Fruit fly (Drosophila melanogaster) whole organism, embryonic: ENCODE results near the gene LIMK1.

Experiments used
- Aef1 ChIP-seq: fragments of 200-800 bp; sonication (Bioruptor generic); IDR thresholded peaks from 3 replicates; pipeline ENCODE4 v1.3.6; 2022; ENCODE audit warnings: missing biosample characterization, missing genetic modification characterization
- CG11695 ChIP-seq: fragments of 200-800 bp; sonication (Bioruptor generic); IDR thresholded peaks from 3 replicates; pipeline ENCODE4 v1.3.6; 2022; ENCODE audit warnings: missing biosample characterization, missing genetic modification characterization
- CG12942 ChIP-seq: fragments of 200-800 bp; sonication (Bioruptor generic); optimal IDR thresholded peaks from 3 replicates; lab custom pipeline; 2016; ENCODE audit warnings: missing biosample characterization, missing genetic modification characterization
- CG13424 ChIP-seq: fragments of 200-800 bp; sonication (Bioruptor generic); optimal IDR thresholded peaks from 2 replicates; lab custom pipeline; 2019; ENCODE audit warnings: missing biosample characterization, mild to moderate bottlenecking, missing genetic modification characterization, moderate library complexity
- CG13775 ChIP-seq: fragments of 200-800 bp; sonication (Bioruptor generic); optimal IDR thresholded peaks from 3 replicates; lab custom pipeline; 2017; ENCODE audit warnings: missing biosample characterization, mild to moderate bottlenecking, missing genetic modification characterization
- CG1602 ChIP-seq: fragments of 200-800 bp; sonication (Bioruptor generic); optimal IDR thresholded peaks from 3 replicates; lab custom pipeline; 2016; ENCODE audit warnings: missing biosample characterization, missing genetic modification characterization
- CG16813 ChIP-seq: fragments of 200-800 bp; sonication (Bioruptor generic); IDR thresholded peaks from 3 replicates; pipeline ENCODE4 v1.3.6; 2022; ENCODE audit warnings: missing biosample characterization, missing genetic modification characterization; ENCODE audit not compliant: partially characterized antibody
- CG17568 ChIP-seq: fragments of 200-800 bp; sonication (Bioruptor generic); optimal IDR thresholded peaks from 2 replicates; lab custom pipeline; 2018; ENCODE audit warnings: missing biosample characterization, mild to moderate bottlenecking, missing genetic modification characterization, moderate library complexity
- CG17912 ChIP-seq: fragments of 200-800 bp; sonication (Bioruptor generic); optimal IDR thresholded peaks from 2 replicates; lab custom pipeline; 2018; ENCODE audit warnings: missing biosample characterization, mild to moderate bottlenecking, missing genetic modification characterization
- CG18619 ChIP-seq: fragments of 200-800 bp; sonication (Bioruptor generic); optimal IDR thresholded peaks from 3 replicates; lab custom pipeline; 2017; ENCODE audit warnings: missing biosample characterization, mild to moderate bottlenecking, missing genetic modification characterization
- CG2889 ChIP-seq: fragments of 200-800 bp; sonication (Bioruptor generic); IDR thresholded peaks from 3 replicates; pipeline ENCODE4 v1.3.6; 2022; ENCODE audit warnings: missing biosample characterization, missing genetic modification characterization
- CG31388 ChIP-seq: fragments of 200-800 bp; sonication (Bioruptor generic); optimal IDR thresholded peaks from 2 replicates; lab custom pipeline; 2016; ENCODE audit warnings: missing biosample characterization, missing genetic modification characterization
- CG32532 ChIP-seq: fragments of 200-800 bp; sonication (Bioruptor generic); IDR thresholded peaks from 2 replicates; pipeline ENCODE4 v1.3.6; 2022; ENCODE audit warnings: missing biosample characterization, missing genetic modification characterization
- CG32767 ChIP-seq: fragments of 200-800 bp; sonication (Bioruptor generic); IDR thresholded peaks from 2 replicates; pipeline ENCODE4 v1.3.6; 2022; ENCODE audit warnings: missing biosample characterization, missing genetic modification characterization
- CG34422 ChIP-seq: fragments of 200-800 bp; sonication (Bioruptor generic); IDR thresholded peaks from 3 replicates; pipeline ENCODE4 v1.3.6; 2022; ENCODE audit warnings: missing biosample characterization, missing genetic modification characterization
- CG3847 ChIP-seq: fragments of 200-800 bp; sonication (Bioruptor generic); IDR thresholded peaks from 2 replicates; pipeline ENCODE4 v1.3.6; 2022; ENCODE audit warnings: missing biosample characterization, missing genetic modification characterization
- CG3995 ChIP-seq: fragments of 200-800 bp; sonication (Bioruptor generic); optimal IDR thresholded peaks from 3 replicates; lab custom pipeline; 2016; ENCODE audit warnings: missing biosample characterization, missing genetic modification characterization
- CG6654 ChIP-seq: fragments of 200-800 bp; sonication (Bioruptor generic); optimal IDR thresholded peaks from 2 replicates; lab custom pipeline; 2017; ENCODE audit warnings: missing biosample characterization, mild to moderate bottlenecking, missing genetic modification characterization
- CG6683 ChIP-seq: fragments of 200-800 bp; sonication (Bioruptor generic); optimal IDR thresholded peaks from 2 replicates; lab custom pipeline; 2017; ENCODE audit warnings: missing biosample characterization, mild to moderate bottlenecking, missing genetic modification characterization, missing genetic modification reagents
- CG6854 ChIP-seq: fragments of 200-800 bp; sonication (Bioruptor generic); optimal IDR thresholded peaks from 3 replicates; lab custom pipeline; 2017; ENCODE audit warnings: missing biosample characterization, mild to moderate bottlenecking, missing genetic modification characterization
- Dfd ChIP-seq, 2 experiments: fragments of >200 bp; optimal IDR thresholded peaks; 2 replicates each; lab custom pipeline; 2017; ENCODE audit warnings: missing biosample characterization in 2 of 2, missing genetic modification characterization in 2 of 2
- Fer2 ChIP-seq: fragments of 200-800 bp; sonication (Bioruptor generic); optimal IDR thresholded peaks from 2 replicates; lab custom pipeline; 2018; ENCODE audit warnings: missing biosample characterization, mild to moderate bottlenecking, missing genetic modification characterization, moderate library complexity
- Fer3 ChIP-seq: fragments of 200-800 bp; sonication (Bioruptor generic); optimal IDR thresholded peaks from 2 replicates; lab custom pipeline; 2018; ENCODE audit warnings: missing biosample characterization, mild to moderate bottlenecking, missing genetic modification characterization, moderate library complexity
- Hand ChIP-seq: fragments of 200-800 bp; sonication (Bioruptor generic); optimal IDR thresholded peaks from 2 replicates; lab custom pipeline; 2017; ENCODE audit warnings: mild to moderate bottlenecking, missing biosample characterization, missing genetic modification reagents, missing genetic modification characterization
- HmgD ChIP-seq: fragments of 200-800 bp; sonication (Bioruptor generic); optimal IDR thresholded peaks from 3 replicates; lab custom pipeline; 2016; ENCODE audit warnings: missing biosample characterization, missing genetic modification characterization
- Hr39 ChIP-seq: fragments of >200 bp; optimal IDR thresholded peaks from 2 replicates; lab custom pipeline; 2017
- Jarid2 ChIP-seq: fragments of 200-800 bp; sonication (Bioruptor generic); optimal IDR thresholded peaks from 3 replicates; lab custom pipeline; 2017; ENCODE audit warnings: mild to moderate bottlenecking, missing biosample characterization, missing genetic modification reagents, missing genetic modification characterization
- PHDP ChIP-seq: fragments of 200-800 bp; sonication (Bioruptor generic); optimal IDR thresholded peaks from 3 replicates; lab custom pipeline; 2018; ENCODE audit warnings: missing biosample characterization, mild to moderate bottlenecking, missing genetic modification characterization, moderate library complexity
- TFAM ChIP-seq: fragments of 200-800 bp; sonication (Bioruptor generic); optimal IDR thresholded peaks from 2 replicates; lab custom pipeline; 2017; ENCODE audit warnings: missing biosample characterization, missing genetic modification characterization, inconsistent platforms
- ac ChIP-seq: fragments of 200-800 bp; sonication (Bioruptor generic); optimal IDR thresholded peaks from 3 replicates; lab custom pipeline; 2017; ENCODE audit warnings: missing biosample characterization, mild to moderate bottlenecking, missing genetic modification characterization
- bigmax ChIP-seq: fragments of 200-800 bp; sonication (Bioruptor generic); optimal IDR thresholded peaks from 2 replicates; lab custom pipeline; 2018; ENCODE audit warnings: missing biosample characterization, mild to moderate bottlenecking, missing genetic modification characterization
- chm ChIP-seq: fragments of 200-800 bp; sonication (Bioruptor generic); IDR thresholded peaks from 2 replicates; pipeline ENCODE4 v1.3.6; 2022; ENCODE audit warnings: missing biosample characterization, missing genetic modification characterization
- crc ChIP-seq: fragments of 200-800 bp; sonication (Bioruptor generic); optimal IDR thresholded peaks from 2 replicates; lab custom pipeline; 2016; ENCODE audit warnings: missing biosample characterization, missing genetic modification characterization
- eve ChIP-seq, 2 experiments: fragments of >200 bp; optimal IDR thresholded peaks; 2 replicates each; lab custom pipeline; 2017; ENCODE audit warnings: missing biosample characterization in 2 of 2, missing genetic modification characterization in 2 of 2
- fd102C ChIP-seq: fragments of 200-800 bp; sonication (Bioruptor generic); optimal IDR thresholded peaks from 2 replicates; lab custom pipeline; 2018; ENCODE audit warnings: missing biosample characterization, mild to moderate bottlenecking, missing genetic modification characterization, moderate library complexity
- fu2 ChIP-seq: fragments of 200-800 bp; sonication (Bioruptor generic); optimal IDR thresholded peaks from 2 replicates; lab custom pipeline; 2016; ENCODE audit warnings: missing biosample characterization, missing genetic modification characterization
- gcm ChIP-seq: fragments of 200-800 bp; sonication (Bioruptor generic); optimal IDR thresholded peaks from 2 replicates; lab custom pipeline; 2019; ENCODE audit warnings: missing biosample characterization, mild to moderate bottlenecking, missing genetic modification characterization, moderate library complexity
- gt ChIP-seq: fragments of 200-800 bp; sonication (Bioruptor generic); IDR thresholded peaks from 2 replicates; pipeline ENCODE4 v1.3.6; 2022; ENCODE audit warnings: missing biosample characterization, missing genetic modification characterization
- ham ChIP-seq: fragments of 200-800 bp; sonication (Bioruptor generic); IDR thresholded peaks from 2 replicates; pipeline ENCODE4 v1.3.6; 2022; ENCODE audit warnings: missing biosample characterization, missing genetic modification characterization
- hkb ChIP-seq, 2 experiments: fragments of 200-800 bp in 1 of 2; fragments of >200 bp in 1 of 2; sonication (Bioruptor generic) in 1 of 2; IDR thresholded peaks in 1 of 2; optimal IDR thresholded peaks in 1 of 2; 2 replicates each; pipeline versions ENCODE4 v1.3.6 to Lab custom; 2017 to 2022; ENCODE audit warnings: missing biosample characterization in 1 of 2, missing genetic modification characterization in 1 of 2
- ind ChIP-seq: fragments of 200-800 bp; sonication (Bioruptor generic); optimal IDR thresholded peaks from 3 replicates; lab custom pipeline; 2016; ENCODE audit warnings: missing biosample characterization, missing genetic modification characterization
- jigr1 ChIP-seq: fragments of 200-800 bp; sonication (Bioruptor generic); IDR thresholded peaks from 3 replicates; pipeline ENCODE4 v1.3.6; 2022; ENCODE audit warnings: missing biosample characterization, missing genetic modification characterization
- onecut ChIP-seq: fragments of 200-800 bp; sonication (Bioruptor generic); IDR thresholded peaks from 2 replicates; pipeline ENCODE4 v1.3.6; 2022; ENCODE audit warnings: missing biosample characterization, missing genetic modification characterization
- p53 ChIP-seq: fragments of 200-800 bp; sonication (Bioruptor generic); optimal IDR thresholded peaks from 2 replicates; lab custom pipeline; 2016; ENCODE audit warnings: missing biosample characterization, missing genetic modification characterization
- psq ChIP-seq: fragments of 200-800 bp; sonication (Bioruptor generic); optimal IDR thresholded peaks from 2 replicates; lab custom pipeline; 2017; ENCODE audit warnings: missing biosample characterization, missing genetic modification characterization
- rib ChIP-seq: fragments of 200-800 bp; sonication (Bioruptor generic); IDR thresholded peaks from 2 replicates; pipeline ENCODE4 v1.3.6; 2022; ENCODE audit warnings: missing biosample characterization, missing genetic modification characterization
- so ChIP-seq: fragments of 200-800 bp; sonication (Bioruptor generic); IDR thresholded peaks from 3 replicates; pipeline ENCODE4 v1.3.6; 2022; ENCODE audit warnings: missing biosample characterization, missing genetic modification characterization
- stc ChIP-seq: fragments of 200-800 bp; sonication (Bioruptor generic); IDR thresholded peaks from 2 replicates; pipeline ENCODE4 v1.3.6; 2022; ENCODE audit warnings: missing biosample characterization, missing genetic modification characterization
- ttk ChIP-seq: fragments of 200-800 bp; sonication (Bioruptor generic); IDR thresholded peaks from 2 replicates; pipeline ENCODE4 v2.1.2; 2022; ENCODE audit warnings: missing biosample characterization, missing genetic modification characterization
- twi ChIP-seq: fragments of 200-800 bp; optimal IDR thresholded peaks from 2 replicates; lab custom pipeline; 2019; ENCODE audit warnings: missing biosample characterization, mild to moderate bottlenecking, missing genetic modification characterization, moderate library complexity
- z ChIP-seq: fragments of 200-800 bp; sonication (Bioruptor generic); IDR thresholded peaks from 3 replicates; pipeline ENCODE4 v1.3.6; 2022; ENCODE audit warnings: missing biosample characterization, missing genetic modification characterization
- zen2 ChIP-seq: fragments of 200-800 bp; sonication (Bioruptor generic); IDR thresholded peaks from 3 replicates; pipeline ENCODE4 v1.3.6; 2022; ENCODE audit warnings: missing biosample characterization, missing genetic modification characterization; ENCODE audit not compliant: partially characterized antibody

LIMK1 gene

dm6 chrX:12539215-12539614 lies 52.8 kb downstream of the LIMK1 start (continued):
- TF ChIP-seq gt (no peak), CG3847 (GFP tag; lab: Robert Waterston, UW) (no peak), chm (no peak), twi (no peak), CG1602 (GFP tag; lab: Kevin White, UChicago) (no peak), Dfd (GFP tag; optimal IDR thresholded peaks at IDR 0.05; lab: Kevin White, UChicago) (no peak), CG2889 (no peak), CG32767 (GFP tag; lab: Robert Waterston, UW) (no peak), fd102C (no peak), CG13775 (GFP tag; lab: Kevin White, UChicago) (peak; percentile 12), PHDP (tag; lab: Kevin White, UChicago) (peak; percentile 41), jigr1 (GFP tag; lab: Robert Waterston, UW) (no peak), HmgD (GFP tag; lab: Kevin White, UChicago) (no peak), p53 (GFP tag; lab: Kevin White, UChicago) (no peak), Fer2 (no peak), ac (no peak), psq (GFP tag; lab: Kevin White, UChicago) (no peak), CG17568 (no peak), CG18619 (GFP tag; lab: Kevin White, UChicago) (no peak), Aef1 (GFP tag; lab: Robert Waterston, UW) (no peak), Hand (GFP tag; lab: Kevin White, UChicago) (no peak), Hr39 (no peak), CG32532 (GFP tag; lab: Robert Waterston, UW) (0 out of 2 replicates have a peak, but pooled peaks have one; percentile 37), CG12942 (no peak), ind (GFP tag; lab: Kevin White, UChicago) (peak; percentile 16), hkb (optimal IDR thresholded peaks at IDR 0.05; lab: Kevin White, UChicago) (no peak), hkb (GFP tag; IDR thresholded peaks at IDR 0.05; lab: Robert Waterston, UW) (no peak), CG11695 (GFP tag; lab: Robert Waterston, UW) (0 out of 3 replicates have a peak, but pooled peaks have one; percentile 21), ham (GFP tag; lab: Robert Waterston, UW) (no peak), CG31388 (GFP tag; lab: Kevin White, UChicago) (no peak), CG6854 (GFP tag; lab: Kevin White, UChicago) (no peak), rib (GFP tag; lab: Robert Waterston, UW) (no peak), gcm (no peak), CG17912 (GFP tag; lab: Kevin White, UChicago) (no peak), CG16813 (GFP tag; lab: Robert Waterston, UW) (no peak), zen2 (GFP tag; lab: Robert Waterston, UW) (no peak), bigmax (GFP tag; lab: Kevin White, UChicago) (no peak), CG34422 (GFP tag; lab: Robert Waterston, UW) (no peak), Fer3 (peak; percentile 20), eve (GFP tag; optimal IDR thresholded peaks at IDR 0.05; lab: Kevin White, UChicago) (peak in 1 of 2 experiments; percentile 43), Jarid2 (GFP tag; lab: Kevin White, UChicago) (no peak), CG6683 (GFP tag; lab: Kevin White, UChicago) (no peak), TFAM (GFP tag; lab: Kevin White, UChicago) (no peak), onecut (GFP tag; lab: Robert Waterston, UW) (peak; percentile 22; the same call in 1 of the 2 replicates), z (GFP tag; lab: Robert Waterston, UW) (no peak), so (GFP tag; lab: Robert Waterston, UW) (no peak), stc (GFP tag; lab: Robert Waterston, UW) (no peak), ttk (no peak), CG13424 (tag; lab: Kevin White, UChicago) (peak; percentile 24), CG6654 (no peak), fu2 (GFP tag; lab: Kevin White, UChicago) (no peak), CG3995 (GFP tag; lab: Kevin White, UChicago) (no peak), crc (GFP tag; lab: Kevin White, UChicago) (no peak)
